Worm (Caenorhabditis elegans) whole organism, mixed stage, embryonic: ENCODE results near the gene K10B3.5.

Experiments used
- elt-1 ChIP-seq: sonication (generic microtip); optimal IDR thresholded peaks from 2 replicates; lab custom pipeline; 2017; ENCODE audit warnings: missing genetic modification characterization, mild to moderate bottlenecking, missing compliant biosample characterization, antibody characterized with exemption, moderate library complexity, borderline replicate concordance; ENCODE audit not compliant: insufficient read depth
- lin-13 ChIP-seq: fragments of 150-350 bp; optimal IDR thresholded peaks from 2 replicates; lab custom pipeline; 2014; ENCODE audit warnings: missing biosample characterization, missing genetic modification characterization
- lsy-2 ChIP-seq: fragments of 150-350 bp; optimal IDR thresholded peaks from 2 replicates; lab custom pipeline; 2014; ENCODE audit warnings: missing biosample characterization, missing genetic modification characterization
- mab-5 ChIP-seq: fragments of 150-350 bp; optimal IDR thresholded peaks from 2 replicates; lab custom pipeline; 2014; ENCODE audit warnings: missing biosample characterization, missing genetic modification characterization
- mep-1 ChIP-seq: fragments of 150-350 bp; optimal IDR thresholded peaks from 2 replicates; lab custom pipeline; 2017; ENCODE audit warnings: missing biosample characterization, missing genetic modification reagents, missing genetic modification characterization, inconsistent platforms
- nhr-12 ChIP-seq: fragments of 150-350 bp; optimal IDR thresholded peaks from 2 replicates; lab custom pipeline; 2014; ENCODE audit warnings: missing biosample characterization, missing genetic modification characterization
- nhr-237 ChIP-seq: fragments of 150-350 bp; optimal IDR thresholded peaks from 2 replicates; lab custom pipeline; 2014; ENCODE audit warnings: missing biosample characterization, missing genetic modification characterization
- nhr-28 ChIP-seq: fragments of 150-350 bp; optimal IDR thresholded peaks from 2 replicates; lab custom pipeline; 2014; ENCODE audit warnings: missing biosample characterization, missing genetic modification characterization
- nhr-76 ChIP-seq: sonication (generic microtip); optimal IDR thresholded peaks from 2 replicates; lab custom pipeline; 2017; ENCODE audit warnings: missing biosample characterization, missing genetic modification characterization
- pha-4 ChIP-seq: fragments of 150-350 bp; optimal IDR thresholded peaks from 2 replicates; lab custom pipeline; 2018; ENCODE audit warnings: missing biosample characterization, missing genetic modification reagents, missing genetic modification characterization
- snpc-4 ChIP-seq: fragments of 150-350 bp; optimal IDR thresholded peaks from 2 replicates; lab custom pipeline; 2014; ENCODE audit warnings: missing biosample characterization, missing genetic modification characterization
- ztf-11 ChIP-seq: fragments of 150-350 bp; optimal IDR thresholded peaks from 2 replicates; lab custom pipeline; 2014; ENCODE audit warnings: missing biosample characterization, missing genetic modification characterization

ce11 chrX:3126979-3127378 lies 20.7 kb upstream of the K10B3.5 start, which contains the start of gene spc-1:
- TF ChIP-seq mab-5, result no peak
- TF ChIP-seq mep-1 (tag; lab: Kevin White, UChicago), result no peak
- no peak for TF ChIP-seq lin-13
- no peak for TF ChIP-seq lsy-2 (tag; lab: Kevin White, UChicago)
- no peak for TF ChIP-seq nhr-76 (tag; lab: Kevin White, UChicago)
- TF ChIP-seq nhr-237, result no peak
- no peak for TF ChIP-seq nhr-12
- no peak for TF ChIP-seq snpc-4 (tag; lab: Kevin White, UChicago)
- TF ChIP-seq nhr-28 (tag; lab: Kevin White, UChicago), result no peak
- no peak for TF ChIP-seq elt-1 (tag; lab: Kevin White, UChicago)
- TF ChIP-seq ztf-11 (tag; lab: Kevin White, UChicago), result no peak
- no peak for TF ChIP-seq pha-4 (tag; lab: Kevin White, UChicago)
